Fruit fly (Drosophila melanogaster): ENCODE results near the gene CG10513.

DNA sequence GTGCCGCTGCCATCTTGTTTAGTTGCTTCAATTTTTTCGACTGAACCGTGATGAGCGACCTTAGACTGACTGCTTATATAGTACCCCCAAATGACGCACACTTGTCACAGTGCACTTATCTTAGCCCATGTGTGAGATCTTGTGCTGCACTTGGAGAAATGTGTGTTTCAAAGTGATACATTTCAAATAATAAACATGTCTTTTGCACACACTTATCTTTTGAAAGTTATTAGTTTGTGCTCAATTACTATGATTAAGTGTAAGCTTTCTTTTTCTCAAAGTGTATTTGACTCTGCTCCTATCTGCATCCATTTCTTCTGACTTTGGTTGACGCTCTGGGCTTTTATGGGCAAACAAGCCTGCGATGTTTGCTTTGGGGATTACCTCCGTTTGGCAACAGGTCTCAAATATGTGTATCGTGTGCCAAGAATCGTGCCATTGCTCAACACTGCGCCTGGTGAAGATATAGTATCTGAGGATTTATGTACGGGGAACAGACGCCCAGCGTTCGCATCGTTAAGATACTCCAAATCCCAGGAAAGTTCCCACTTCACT, 2.9 kb upstream of the CG10513 start, which contains the start of gene CG10514:
- TF ChIP-seq h (optimal IDR thresholded peaks at IDR 0.05) (no peak), insv (optimal IDR thresholded peaks at IDR 0.05) (no peak), Sin3A (optimal IDR thresholded peaks at IDR 0.05) (no peak), psq (optimal IDR thresholded peaks at IDR 0.05) (no peak), ttk (optimal IDR thresholded peaks at IDR 0.05) (no peak)
